Fruit fly (Drosophila melanogaster) whole organism, pupa: ENCODE data around the gene CG10958.
A peak's percentile ranks its signal among the peaks of the same experiment; 100 is the strongest.

ENCODE experiments used
- CG10348 ChIP-seq: fragments of 200-800 bp; sonication (Bioruptor generic); IDR thresholded peaks from 2 replicates; pipeline ENCODE4 v1.3.6; 2022; ENCODE audit warnings: missing biosample characterization, missing genetic modification characterization
- CG12605 ChIP-seq: fragments of 200-800 bp; sonication (Bioruptor generic); IDR thresholded peaks from 2 replicates; pipeline ENCODE4 v1.3.6; 2022; ENCODE audit warnings: missing biosample characterization, missing genetic modification characterization
- CG13204 ChIP-seq: fragments of 200-800 bp; sonication (Bioruptor generic); optimal IDR thresholded peaks from 2 replicates; lab custom pipeline; 2018; ENCODE audit warnings: missing biosample characterization, mild to moderate bottlenecking, missing genetic modification characterization, moderate library complexity
- CG14655 ChIP-seq: fragments of 200-800 bp; sonication (Bioruptor generic); optimal IDR thresholded peaks from 3 replicates; lab custom pipeline; 2017; ENCODE audit warnings: mild to moderate bottlenecking, missing biosample characterization, missing genetic modification reagents, missing genetic modification characterization
- CG15710 ChIP-seq: fragments of 200-800 bp; sonication (Bioruptor generic); optimal IDR thresholded peaks from 2 replicates; lab custom pipeline; 2018; ENCODE audit warnings: missing biosample characterization, mild to moderate bottlenecking, missing genetic modification characterization, moderate library complexity
- CG17806 ChIP-seq: fragments of 200-800 bp; sonication (Bioruptor generic); optimal IDR thresholded peaks from 2 replicates; lab custom pipeline; 2018; ENCODE audit warnings: missing biosample characterization, mild to moderate bottlenecking, missing genetic modification characterization, moderate library complexity
- CG32121 ChIP-seq: fragments of 200-800 bp; sonication (Bioruptor generic); IDR thresholded peaks from 2 replicates; pipeline ENCODE4 v1.3.6; 2022; ENCODE audit warnings: missing biosample characterization, missing genetic modification characterization
- CG34367 ChIP-seq: fragments of 200-800 bp; sonication (Bioruptor generic); optimal IDR thresholded peaks from 2 replicates; lab custom pipeline; 2018; ENCODE audit warnings: missing biosample characterization, mild to moderate bottlenecking, missing genetic modification characterization
- CG4496 ChIP-seq: fragments of 200-800 bp; sonication (Bioruptor generic); IDR thresholded peaks from 3 replicates; pipeline ENCODE4 v1.3.6; 2022; ENCODE audit warnings: missing biosample characterization, missing genetic modification characterization
- CG8159 ChIP-seq: fragments of 200-800 bp; sonication (Bioruptor generic); optimal IDR thresholded peaks from 3 replicates; lab custom pipeline; 2018; ENCODE audit warnings: missing biosample characterization, mild to moderate bottlenecking, missing genetic modification characterization, moderate library complexity
- CG8301 ChIP-seq: fragments of 200-800 bp; sonication (Bioruptor generic); optimal IDR thresholded peaks from 2 replicates; lab custom pipeline; 2018; ENCODE audit warnings: missing biosample characterization, mild to moderate bottlenecking, missing genetic modification characterization
- CG9948 ChIP-seq: fragments of 200-800 bp; sonication (Bioruptor generic); optimal IDR thresholded peaks from 2 replicates; lab custom pipeline; 2018; ENCODE audit warnings: missing biosample characterization, mild to moderate bottlenecking, missing genetic modification characterization, moderate library complexity
- D1 ChIP-seq: fragments of 200-800 bp; sonication (Bioruptor generic); optimal IDR thresholded peaks from 2 replicates; lab custom pipeline; 2018; ENCODE audit warnings: missing biosample characterization, mild to moderate bottlenecking, missing genetic modification characterization, moderate library complexity
- EcR ChIP-seq: fragments of 200-800 bp; sonication (Bioruptor generic); optimal IDR thresholded peaks from 3 replicates; lab custom pipeline; 2019; ENCODE audit warnings: missing biosample characterization, missing genetic modification characterization, mild to moderate bottlenecking, moderate library complexity, missing genetic modification reagents
- Ets98B ChIP-seq: fragments of 200-800 bp; sonication (Bioruptor generic); IDR thresholded peaks from 2 replicates; pipeline ENCODE4 v1.3.6; 2022; ENCODE audit warnings: missing biosample characterization, missing genetic modification characterization
- Pif1A ChIP-seq: fragments of 200-800 bp; sonication (Bioruptor generic); optimal IDR thresholded peaks from 3 replicates; lab custom pipeline; 2016; ENCODE audit warnings: missing biosample characterization, missing genetic modification characterization
- Pif1B ChIP-seq: fragments of 200-800 bp; sonication (Bioruptor generic); optimal IDR thresholded peaks from 3 replicates; lab custom pipeline; 2016; ENCODE audit warnings: missing biosample characterization, missing genetic modification characterization
- Snoo ChIP-seq: fragments of 200-800 bp; sonication (Bioruptor generic); optimal IDR thresholded peaks from 3 replicates; lab custom pipeline; 2017; ENCODE audit warnings: missing biosample characterization, mild to moderate bottlenecking, missing genetic modification characterization, inconsistent platforms
- fd96Ca ChIP-seq: fragments of 200-800 bp; sonication (Bioruptor generic); IDR thresholded peaks from 3 replicates; pipeline ENCODE4 v1.3.6; 2022; ENCODE audit warnings: missing biosample characterization, missing genetic modification characterization
- gl ChIP-seq: fragments of 200-800 bp; sonication (Bioruptor generic); optimal IDR thresholded peaks from 2 replicates; lab custom pipeline; 2018; ENCODE audit warnings: missing biosample characterization, mild to moderate bottlenecking, missing genetic modification characterization
- rn ChIP-seq: fragments of 200-800 bp; sonication (Bioruptor generic); IDR thresholded peaks from 2 replicates; pipeline ENCODE4 v1.3.6; 2022; ENCODE audit warnings: missing biosample characterization, missing genetic modification characterization

Gene CG10958

dm6 chrX:8159754-8160153 lies 27.7 kb downstream of the CG10958 start, which contains the start of gene CG15337:
TSS of gene CG15337 (plus strand) at chrX:8160054.
- no peak for TF ChIP-seq EcR (GFP tag; lab: Kevin White, UChicago)
- no peak for TF ChIP-seq rn
- no peak for TF ChIP-seq Pif1B (GFP tag; lab: Kevin White, UChicago)
- no peak for TF ChIP-seq Pif1A (GFP tag; lab: Kevin White, UChicago)
- no peak for TF ChIP-seq D1 (tag; lab: Kevin White, UChicago)
- TF ChIP-seq CG8159 (tag; lab: Kevin White, UChicago) = no peak
- no peak for TF ChIP-seq CG15710 (tag; lab: Kevin White, UChicago)
- no peak for TF ChIP-seq CG9948
- no peak for TF ChIP-seq CG10348 (GFP tag; lab: Robert Waterston, UW)
- TF ChIP-seq CG12605 (GFP tag; lab: Robert Waterston, UW) = no peak
- TF ChIP-seq Snoo (tag; lab: Kevin White, UChicago) = no peak
- no peak for TF ChIP-seq CG14655 (GFP tag; lab: Kevin White, UChicago)
- no peak for TF ChIP-seq CG32121 (GFP tag; lab: Robert Waterston, UW)
- no peak for TF ChIP-seq gl (tag; lab: Kevin White, UChicago)
- TF ChIP-seq CG17806 = no peak
- TF ChIP-seq Ets98B (GFP tag; lab: Robert Waterston, UW) = no peak
- TF ChIP-seq CG8301 (tag; lab: Kevin White, UChicago) = no peak

dm6 chrX:8162692-8163091 lies 30.6 kb downstream of the CG10958 start, which contains the start of gene CG10761:
TSS of gene CG10761 (minus strand) at chrX:8162792.
- TF ChIP-seq CG8301 (tag; lab: Kevin White, UChicago) (no peak), rn (no peak), CG4496 (GFP tag; lab: Robert Waterston, UW) (no peak), EcR (GFP tag; lab: Kevin White, UChicago) (no peak), D1 (tag; lab: Kevin White, UChicago) (no peak), CG9948 (no peak), Ets98B (GFP tag; lab: Robert Waterston, UW) (no peak), CG10348 (GFP tag; lab: Robert Waterston, UW) (no peak), CG32121 (GFP tag; lab: Robert Waterston, UW) (no peak), CG8159 (tag; lab: Kevin White, UChicago) (no peak), fd96Ca (no peak), Pif1B (GFP tag; lab: Kevin White, UChicago) (no peak), CG13204 (no peak), CG14655 (GFP tag; lab: Kevin White, UChicago) (no peak), gl (tag; lab: Kevin White, UChicago) (no peak), Snoo (tag; lab: Kevin White, UChicago) (no peak), CG34367 (tag; lab: Kevin White, UChicago) (no peak), CG12605 (GFP tag; lab: Robert Waterston, UW) (no peak), CG17806 (no peak), Pif1A (GFP tag; lab: Kevin White, UChicago) (no peak)

dm6 chrX:8163452-8163851 lies 31.4 kb downstream of the CG10958 start:
- TF ChIP-seq gl (tag; lab: Kevin White, UChicago) = no peak
- TF ChIP-seq CG8301 (tag; lab: Kevin White, UChicago) = peak; percentile 78
- TF ChIP-seq CG12605 (GFP tag; lab: Robert Waterston, UW) = 0 out of 2 replicates have a peak, but pooled peaks have one; percentile 12
- TF ChIP-seq CG34367 (tag; lab: Kevin White, UChicago) = no peak
- TF ChIP-seq CG4496 (GFP tag; lab: Robert Waterston, UW) = peak; percentile 69
- peak; percentile 25; the same call in 1 of the 2 replicates for TF ChIP-seq Ets98B (GFP tag; lab: Robert Waterston, UW)
- peak; percentile 73 for TF ChIP-seq CG14655 (GFP tag; lab: Kevin White, UChicago)

- TF ChIP-seq rn (no peak), CG10348 (GFP tag; lab: Robert Waterston, UW) (no peak), EcR (GFP tag; lab: Kevin White, UChicago) (no peak), CG14655 (GFP tag; lab: Kevin White, UChicago) (no peak), CG9948 (no peak)
Measured at dm6 chrX:8165608-8166007, 33.5 kb downstream of the CG10958 start, which contains the start of gene Or7a. TSS of gene Or7a (minus strand) at chrX:8165708.

- TF ChIP-seq Pif1B (GFP tag; lab: Kevin White, UChicago) (no peak), CG17806 (no peak), CG10348 (GFP tag; lab: Robert Waterston, UW) (no peak), CG13204 (no peak), EcR (GFP tag; lab: Kevin White, UChicago) (no peak), CG9948 (no peak), fd96Ca (no peak), CG8159 (tag; lab: Kevin White, UChicago) (no peak), Snoo (tag; lab: Kevin White, UChicago) (no peak), rn (no peak), CG4496 (GFP tag; lab: Robert Waterston, UW) (no peak), CG32121 (GFP tag; lab: Robert Waterston, UW) (no peak), Ets98B (GFP tag; lab: Robert Waterston, UW) (no peak), gl (tag; lab: Kevin White, UChicago) (no peak), D1 (tag; lab: Kevin White, UChicago) (no peak), Pif1A (GFP tag; lab: Kevin White, UChicago) (no peak)
Measured at dm6 chrX:8170166-8170565, 38.1 kb downstream of the CG10958 start, which contains the start of gene CG2278. TSS of gene CG2278 (minus strand) at chrX:8170266.
